Worm (Caenorhabditis elegans) whole organism, early embryonic: ENCODE measurements around the gene F36H9.5.
A peak's percentile ranks its signal among the peaks of the same experiment; 100 is the strongest.

ENCODE experiments used
- B0310.2 ChIP-seq: sonication (generic microtip); optimal IDR thresholded peaks from 2 replicates; lab custom pipeline; 2016; ENCODE audit warnings: mild to moderate bottlenecking, missing genetic modification characterization, missing compliant biosample characterization
- aly-1 ChIP-seq: sonication (generic microtip); optimal IDR thresholded peaks from 2 replicates; lab custom pipeline; 2016; ENCODE audit warnings: missing genetic modification characterization, missing compliant biosample characterization
- ama-1 ChIP-seq: fragments of 150-350 bp; optimal IDR thresholded peaks from 2 replicates; lab custom pipeline; 2014
- ceh-13 ChIP-seq: fragments of 200-800 bp; sonication (Bioruptor generic); optimal IDR thresholded peaks from 2 replicates; lab custom pipeline; 2018; ENCODE audit warnings: mild to moderate bottlenecking, missing genetic modification characterization, missing compliant biosample characterization
- hnd-1 ChIP-seq: sonication (generic microtip); optimal IDR thresholded peaks from 2 replicates; lab custom pipeline; 2016; ENCODE audit warnings: missing genetic modification characterization, missing compliant biosample characterization
- scrt-1 ChIP-seq: fragments of 200-800 bp; sonication (Bioruptor generic); IDR thresholded peaks from 2 replicates; pipeline ENCODE4 v1.3.6; 2022; ENCODE audit warnings: missing genetic modification characterization, missing compliant biosample characterization
- tbx-11 ChIP-seq: fragments of 200-800 bp; sonication (Bioruptor generic); IDR thresholded peaks from 2 replicates; pipeline ENCODE4 v1.3.6; 2022; ENCODE audit warnings: missing genetic modification characterization, missing compliant biosample characterization

DNA sequence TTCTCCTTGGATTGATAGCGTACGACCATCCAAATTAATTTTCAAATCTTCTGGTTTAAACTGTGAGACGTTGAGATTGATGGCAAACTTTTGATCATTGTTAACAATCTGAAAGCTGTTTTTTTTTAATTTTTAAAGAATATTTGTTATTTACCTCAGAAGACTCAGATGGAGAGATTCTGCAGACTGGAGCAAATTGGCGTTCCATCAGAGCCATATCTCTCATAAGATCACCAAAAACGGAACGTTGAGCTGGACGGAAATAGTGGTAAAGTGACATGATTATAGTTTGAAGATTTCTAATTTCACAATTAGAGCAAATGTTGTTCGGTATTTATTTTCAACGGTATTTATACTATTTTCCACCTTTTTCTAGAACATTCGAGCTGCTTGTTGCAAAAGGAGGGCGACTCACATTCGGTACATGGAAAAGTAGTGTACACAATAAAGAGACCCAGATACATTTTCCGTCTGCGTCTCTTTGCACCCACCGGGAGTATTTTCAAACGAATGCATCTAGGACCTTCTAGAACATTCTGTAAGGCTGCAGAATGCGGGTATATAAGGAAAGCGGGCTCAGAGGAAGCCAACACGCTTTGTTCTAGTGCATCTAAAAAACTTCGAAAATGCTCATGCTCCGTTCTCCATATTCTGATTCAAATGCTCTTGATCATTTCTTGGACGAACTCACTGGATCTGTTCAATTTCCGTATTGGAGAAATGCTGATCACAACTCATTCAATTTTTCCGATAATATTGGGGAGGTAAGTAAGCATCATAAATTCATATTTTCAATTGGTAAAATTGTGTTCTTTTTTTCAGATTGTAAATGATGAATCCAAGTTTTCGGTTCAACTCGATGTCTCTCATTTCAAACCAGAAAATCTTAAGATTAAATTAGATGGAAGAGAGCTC lies 23.1 kb upstream of the F36H9.5 start, which contains the start of the genes hsp-16.2 and hsp-16.41:
- peak; percentile 76 for TF ChIP-seq ama-1
- no peak for TF ChIP-seq tbx-11
- TF ChIP-seq hnd-1 (tag; lab: Kevin White, UChicago) = no peak
- no peak for TF ChIP-seq ceh-13
- TF ChIP-seq B0310.2 = no peak
- TF ChIP-seq scrt-1 (GFP tag; lab: Robert Waterston, UW) = no peak
- no peak for TF ChIP-seq aly-1 (tag; lab: Kevin White, UChicago)
